Fruit fly (Drosophila melanogaster) whole organism, embryonic: ENCODE data around the gene Sap30.

Experiments
- Adf1 ChIP-seq: fragments of 200-800 bp; sonication (Bioruptor generic); IDR thresholded peaks from 2 replicates; pipeline ENCODE4 v1.3.6; 2022; ENCODE audit warnings: missing biosample characterization, missing genetic modification characterization
- Atf6 ChIP-seq: fragments of 200-800 bp; sonication (Bioruptor generic); IDR thresholded peaks from 2 replicates; pipeline ENCODE4 v1.3.6; 2022; ENCODE audit warnings: missing biosample characterization, missing genetic modification characterization
- Bdp1 ChIP-seq: fragments of 200-800 bp; sonication (Bioruptor generic); optimal IDR thresholded peaks from 3 replicates; lab custom pipeline; 2016; ENCODE audit warnings: missing biosample characterization, missing genetic modification characterization
- CG11560 ChIP-seq: fragments of 200-800 bp; sonication (Bioruptor generic); IDR thresholded peaks from 3 replicates; pipeline ENCODE4 v1.3.6; 2022; ENCODE audit warnings: missing biosample characterization, missing genetic modification characterization
- CG12071 ChIP-seq: fragments of 200-800 bp; sonication (Bioruptor generic); optimal IDR thresholded peaks from 3 replicates; lab custom pipeline; 2018; ENCODE audit warnings: missing biosample characterization, mild to moderate bottlenecking, missing genetic modification characterization
- CG12299 ChIP-seq: fragments of 200-800 bp; sonication (Bioruptor generic); optimal IDR thresholded peaks from 2 replicates; lab custom pipeline; 2018; ENCODE audit warnings: missing biosample characterization, mild to moderate bottlenecking, missing genetic modification characterization
- CG13624 ChIP-seq: fragments of 200-800 bp; sonication (Bioruptor generic); optimal IDR thresholded peaks from 2 replicates; lab custom pipeline; 2016; ENCODE audit warnings: missing biosample characterization, missing genetic modification characterization
- CG15514 ChIP-seq: fragments of 200-800 bp; sonication (Bioruptor generic); optimal IDR thresholded peaks from 3 replicates; lab custom pipeline; 2017; ENCODE audit warnings: missing biosample characterization, missing genetic modification characterization, mild to moderate bottlenecking, moderate library complexity, missing genetic modification reagents
- CG15601 ChIP-seq: fragments of 200-800 bp; sonication (Bioruptor generic); optimal IDR thresholded peaks from 3 replicates; lab custom pipeline; 2019; ENCODE audit warnings: missing biosample characterization, mild to moderate bottlenecking, missing genetic modification characterization, moderate library complexity
- CG17829 ChIP-seq: fragments of 200-800 bp; optimal IDR thresholded peaks from 2 replicates; lab custom pipeline; 2019; ENCODE audit warnings: missing biosample characterization, mild to moderate bottlenecking, missing genetic modification characterization, moderate library complexity
- CG2116 ChIP-seq: fragments of 200-800 bp; sonication (Bioruptor generic); optimal IDR thresholded peaks from 3 replicates; lab custom pipeline; 2018; ENCODE audit warnings: missing biosample characterization, mild to moderate bottlenecking, missing genetic modification characterization
- CG32532 ChIP-seq: fragments of 200-800 bp; sonication (Bioruptor generic); IDR thresholded peaks from 2 replicates; pipeline ENCODE4 v1.3.6; 2022; ENCODE audit warnings: missing biosample characterization, missing genetic modification characterization
- CG32767 ChIP-seq: fragments of 200-800 bp; sonication (Bioruptor generic); IDR thresholded peaks from 2 replicates; pipeline ENCODE4 v1.3.6; 2022; ENCODE audit warnings: missing biosample characterization, missing genetic modification characterization
- CG3847 ChIP-seq: fragments of 200-800 bp; sonication (Bioruptor generic); IDR thresholded peaks from 2 replicates; pipeline ENCODE4 v1.3.6; 2022; ENCODE audit warnings: missing biosample characterization, missing genetic modification characterization
- CG4730 ChIP-seq: fragments of 200-800 bp; sonication (Bioruptor generic); IDR thresholded peaks from 2 replicates; pipeline ENCODE4 v1.3.6; 2022; ENCODE audit warnings: missing biosample characterization, missing genetic modification characterization
- CG6854 ChIP-seq: fragments of 200-800 bp; sonication (Bioruptor generic); optimal IDR thresholded peaks from 3 replicates; lab custom pipeline; 2017; ENCODE audit warnings: missing biosample characterization, mild to moderate bottlenecking, missing genetic modification characterization
- CG8388 ChIP-seq: fragments of 200-800 bp; sonication (Bioruptor generic); optimal IDR thresholded peaks from 2 replicates; lab custom pipeline; 2019; ENCODE audit warnings: missing biosample characterization, mild to moderate bottlenecking, missing genetic modification characterization, moderate library complexity
- CG9609 ChIP-seq: fragments of 200-800 bp; sonication (Bioruptor generic); optimal IDR thresholded peaks from 3 replicates; lab custom pipeline; 2016; ENCODE audit warnings: missing biosample characterization, missing genetic modification characterization
- CG9727 ChIP-seq: fragments of 200-800 bp; sonication (Bioruptor generic); optimal IDR thresholded peaks from 3 replicates; lab custom pipeline; 2017; ENCODE audit warnings: missing biosample characterization, mild to moderate bottlenecking, missing genetic modification characterization
- CG9797 ChIP-seq: fragments of 200-800 bp; sonication (Bioruptor generic); optimal IDR thresholded peaks from 3 replicates; lab custom pipeline; 2018; ENCODE audit warnings: missing biosample characterization, mild to moderate bottlenecking, missing genetic modification characterization
- D ChIP-seq, 2 experiments: fragments of 200-800 bp in 1 of 2; fragments of >200 bp in 1 of 2; sonication (Bioruptor generic) in 1 of 2; optimal IDR thresholded peaks; 2 replicates in 1 of 2; 3 replicates in 1 of 2; lab custom pipeline; 2017; ENCODE audit warnings: mild to moderate bottlenecking in 1 of 2, missing biosample characterization in 1 of 2, missing genetic modification characterization in 1 of 2, missing genetic modification reagents in 1 of 2
- E2f1 ChIP-seq: fragments of 200-800 bp; sonication (Bioruptor generic); IDR thresholded peaks from 2 replicates; pipeline ENCODE4 v1.3.6; 2022; ENCODE audit warnings: missing biosample characterization, missing genetic modification characterization
- Ets65A ChIP-seq: fragments of 200-800 bp; sonication (Bioruptor generic); peaks from one replicate; lab custom pipeline; 2016; ENCODE audit warnings: missing biosample characterization, missing genetic modification characterization
- H15 ChIP-seq: fragments of 200-800 bp; sonication (Bioruptor generic); IDR thresholded peaks from 3 replicates; pipeline ENCODE4 v1.3.6; 2022; ENCODE audit warnings: missing biosample characterization, missing genetic modification characterization
- Lhr ChIP-seq: fragments of 200-800 bp; sonication (Bioruptor generic); optimal IDR thresholded peaks from 3 replicates; lab custom pipeline; 2017; ENCODE audit warnings: mild to moderate bottlenecking, missing biosample characterization, missing genetic modification reagents, missing genetic modification characterization
- MBD-R2 ChIP-seq: fragments of 200-800 bp; sonication (Bioruptor generic); IDR thresholded peaks from 2 replicates; pipeline ENCODE4 v1.3.6; 2022; ENCODE audit warnings: missing biosample characterization, missing genetic modification characterization
- MTF-1 ChIP-seq: fragments of 200-800 bp; sonication (Bioruptor generic); optimal IDR thresholded peaks from 2 replicates; lab custom pipeline; 2018; ENCODE audit warnings: missing biosample characterization, mild to moderate bottlenecking, missing genetic modification characterization, borderline replicate concordance
- NC2α ChIP-seq: fragments of 200-800 bp; sonication (Bioruptor generic); optimal IDR thresholded peaks from 2 replicates; lab custom pipeline; 2016; ENCODE audit warnings: missing biosample characterization, missing genetic modification characterization
- NK7.1 ChIP-seq: fragments of 200-800 bp; sonication (Bioruptor generic); optimal IDR thresholded peaks from 3 replicates; lab custom pipeline; 2016; ENCODE audit warnings: missing biosample characterization, missing genetic modification characterization
- Neu2 ChIP-seq: fragments of 200-800 bp; sonication (Bioruptor generic); optimal IDR thresholded peaks from 3 replicates; lab custom pipeline; 2016; ENCODE audit warnings: missing biosample characterization, missing genetic modification characterization, borderline replicate concordance
- Nf-YA ChIP-seq: fragments of 200-800 bp; sonication (Bioruptor generic); IDR thresholded peaks from 2 replicates; pipeline ENCODE4 v1.3.6; 2022; ENCODE audit warnings: missing biosample characterization, missing genetic modification characterization
- PHDP ChIP-seq: fragments of 200-800 bp; sonication (Bioruptor generic); optimal IDR thresholded peaks from 3 replicates; lab custom pipeline; 2018; ENCODE audit warnings: missing biosample characterization, mild to moderate bottlenecking, missing genetic modification characterization, moderate library complexity
- Ptx1 ChIP-seq: fragments of 200-800 bp; sonication (Bioruptor generic); IDR thresholded peaks from 2 replicates; pipeline ENCODE4 v1.3.6; 2022; ENCODE audit warnings: missing biosample characterization, missing genetic modification characterization
- ap ChIP-seq: fragments of 200-800 bp; sonication (Bioruptor generic); IDR thresholded peaks from 2 replicates; pipeline ENCODE4 v1.3.6; 2022; ENCODE audit warnings: missing biosample characterization, missing genetic modification characterization
- bab2 ChIP-seq: fragments of 200-800 bp; sonication (Bioruptor generic); optimal IDR thresholded peaks from 2 replicates; lab custom pipeline; 2016; ENCODE audit warnings: missing biosample characterization, missing genetic modification characterization
- ci ChIP-seq: fragments of 200-800 bp; sonication (Bioruptor generic); IDR thresholded peaks from 3 replicates; pipeline ENCODE4 v1.3.6; 2022; ENCODE audit warnings: missing biosample characterization, missing genetic modification characterization
- crp ChIP-seq, 2 experiments: fragments of 200-800 bp; sonication (Bioruptor generic); optimal IDR thresholded peaks; 2 replicates in 1 of 2; 3 replicates in 1 of 2; lab custom pipeline; 2017; ENCODE audit warnings: missing biosample characterization in 2 of 2, missing genetic modification characterization in 2 of 2, mild to moderate bottlenecking in 1 of 2, moderate library complexity in 1 of 2
- dmrt99B ChIP-seq: fragments of 200-800 bp; sonication (Bioruptor generic); optimal IDR thresholded peaks from 2 replicates; lab custom pipeline; 2018; ENCODE audit warnings: missing biosample characterization, mild to moderate bottlenecking, missing genetic modification characterization, moderate library complexity
- emc ChIP-seq: fragments of 200-800 bp; sonication (Bioruptor generic); optimal IDR thresholded peaks from 2 replicates; lab custom pipeline; 2016; ENCODE audit warnings: missing biosample characterization, missing genetic modification characterization
- gcm2 ChIP-seq: fragments of 200-800 bp; sonication (Bioruptor generic); optimal IDR thresholded peaks from 2 replicates; lab custom pipeline; 2016; ENCODE audit warnings: missing biosample characterization, missing genetic modification characterization
- gsb-n ChIP-seq: fragments of 200-800 bp; sonication (Bioruptor generic); optimal IDR thresholded peaks from 3 replicates; lab custom pipeline; 2018; ENCODE audit warnings: missing biosample characterization, mild to moderate bottlenecking, missing genetic modification characterization
- h ChIP-seq: fragments of >200 bp; optimal IDR thresholded peaks from 2 replicates; lab custom pipeline; 2017
- mam ChIP-seq: fragments of 200-800 bp; sonication (Bioruptor generic); optimal IDR thresholded peaks from 3 replicates; lab custom pipeline; 2016; ENCODE audit warnings: missing biosample characterization, missing genetic modification characterization
- mld ChIP-seq: fragments of 200-800 bp; sonication (Bioruptor generic); IDR thresholded peaks from 3 replicates; pipeline ENCODE4 v1.3.6; 2022; ENCODE audit warnings: missing biosample characterization, missing genetic modification characterization; ENCODE audit not compliant: partially characterized antibody
- p53 ChIP-seq: fragments of 200-800 bp; sonication (Bioruptor generic); optimal IDR thresholded peaks from 2 replicates; lab custom pipeline; 2016; ENCODE audit warnings: missing biosample characterization, missing genetic modification characterization
- pb ChIP-seq: fragments of 200-800 bp; sonication (Bioruptor generic); optimal IDR thresholded peaks from 3 replicates; lab custom pipeline; 2016; ENCODE audit warnings: missing biosample characterization, missing genetic modification characterization
- rib ChIP-seq: fragments of 200-800 bp; sonication (Bioruptor generic); IDR thresholded peaks from 2 replicates; pipeline ENCODE4 v1.3.6; 2022; ENCODE audit warnings: missing biosample characterization, missing genetic modification characterization
- unc-4 ChIP-seq: fragments of 200-800 bp; sonication (Bioruptor generic); IDR thresholded peaks from 2 replicates; pipeline ENCODE4 v1.3.6; 2022; ENCODE audit warnings: missing biosample characterization, missing genetic modification characterization; ENCODE audit not compliant: partially characterized antibody
- zfh1 ChIP-seq: fragments of 200-800 bp; sonication (Bioruptor generic); IDR thresholded peaks from 3 replicates; pipeline ENCODE4 v1.3.6; 2022; ENCODE audit warnings: missing biosample characterization, missing genetic modification characterization

Sap30 gene

dm6 chrX:16772882-16773827 is 13.9 kb upstream of the Sap30 start (continued):
- TF ChIP-seq PHDP (tag; lab: Kevin White, UChicago) = peak; percentile 27
- TF ChIP-seq mam (GFP tag; lab: Kevin White, UChicago) = peak; percentile 61
- no peak for TF ChIP-seq NC2α (GFP tag; lab: Kevin White, UChicago)
- TF ChIP-seq Ptx1 (GFP tag; lab: Robert Waterston, UW) = peak; percentile 69
- TF ChIP-seq CG15601 (tag; lab: Kevin White, UChicago) = peak; percentile 33
- peak; percentile 7 for TF ChIP-seq NK7.1 (GFP tag; lab: Kevin White, UChicago)
- TF ChIP-seq CG13624 = peak; percentile 52
- peak; percentile 29 for TF ChIP-seq gcm2 (GFP tag; lab: Kevin White, UChicago)
- TF ChIP-seq Ets65A (GFP tag; lab: Kevin White, UChicago) = peak; percentile 89
- TF ChIP-seq H15 (GFP tag; lab: Robert Waterston, UW) = peak; percentile 76
- no peak for TF ChIP-seq CG6854 (GFP tag; lab: Kevin White, UChicago)
- TF ChIP-seq zfh1 (GFP tag; lab: Robert Waterston, UW) = peak; percentile 89
- no peak for TF ChIP-seq rib (GFP tag; lab: Robert Waterston, UW)
- peak; percentile 59; the same call in 1 of the 2 replicates for TF ChIP-seq ap (GFP tag; lab: Robert Waterston, UW)
- no peak for TF ChIP-seq emc
- no peak for TF ChIP-seq Adf1 (GFP tag; lab: Robert Waterston, UW)
- peak; percentile 12 for TF ChIP-seq gsb-n
- no peak for TF ChIP-seq p53
- peak; percentile 36 for TF ChIP-seq CG8388 (GFP tag; lab: Kevin White, UChicago)
- no peak for TF ChIP-seq Lhr
- peak; percentile 80 for TF ChIP-seq ci (GFP tag; lab: Robert Waterston, UW)
- TF ChIP-seq CG9609 (GFP tag; lab: Kevin White, UChicago) = peak; percentile 79
- no peak for TF ChIP-seq Atf6 (GFP tag; lab: Robert Waterston, UW)
- no peak for TF ChIP-seq CG11560
- no peak for TF ChIP-seq CG3847
- TF ChIP-seq CG32532 = peak; percentile 55; the same call in 1 of the 2 replicates
- peak; percentile 49 for TF ChIP-seq pb (GFP tag; lab: Kevin White, UChicago)
- no peak for TF ChIP-seq CG2116
- 0 out of 2 replicates have a peak, but pooled peaks have one; percentile 25 for TF ChIP-seq MBD-R2 (GFP tag; lab: Robert Waterston, UW)
- no peak for TF ChIP-seq Neu2 (GFP tag; lab: Kevin White, UChicago)
- TF ChIP-seq CG9727 (GFP tag; lab: Kevin White, UChicago) = peak; percentile 71
- TF ChIP-seq E2f1 (GFP tag; lab: Robert Waterston, UW) = peak; percentile 73
- TF ChIP-seq CG32767 (GFP tag; lab: Robert Waterston, UW) = peak; percentile 58
- peak; percentile 61 for TF ChIP-seq dmrt99B (tag; lab: Kevin White, UChicago)
- no peak for TF ChIP-seq Bdp1
- TF ChIP-seq unc-4 = no peak
- TF ChIP-seq CG12071 (GFP tag; lab: Kevin White, UChicago) = peak; percentile 7
- TF ChIP-seq CG12299 (tag; lab: Kevin White, UChicago) = no peak
- TF ChIP-seq CG17829 = peak; percentile 56
- TF ChIP-seq CG9797 (GFP tag; lab: Kevin White, UChicago) = no peak
- no peak for TF ChIP-seq mld (GFP tag; lab: Robert Waterston, UW)
- TF ChIP-seq h = no peak
- TF ChIP-seq Nf-YA (GFP tag; lab: Robert Waterston, UW) = peak; percentile 48; the same call in 1 of the 2 replicates
- peak; percentile 71 for TF ChIP-seq bab2 (GFP tag; lab: Kevin White, UChicago)
- TF ChIP-seq MTF-1 (GFP tag; lab: Kevin White, UChicago) = peak; percentile 43
- TF ChIP-seq CG4730 (GFP tag; lab: Robert Waterston, UW) = 0 out of 2 replicates have a peak, but pooled peaks have one; percentile 42
- TF ChIP-seq D (optimal IDR thresholded peaks at IDR 0.05; lab: Kevin White, UChicago) = no peak
- peak; percentile 70 for TF ChIP-seq D (GFP tag; optimal IDR thresholded peaks at IDR 0.05; lab: Kevin White, UChicago)
- no peak for TF ChIP-seq CG15514
- TF ChIP-seq crp (GFP tag; optimal IDR thresholded peaks at IDR 0.05; lab: Kevin White, UChicago) = no peak
